Worm (Caenorhabditis elegans): ENCODE data around the gene F16G10.7.

ce11 chrII:2379673-2380072, 401 bp downstream of the F16G10.7 start:
- TF ChIP-seq aly-1 (tag; optimal IDR thresholded peaks at IDR 0.05) (no peak), ama-1 (optimal IDR thresholded peaks at IDR 0.05) (no peak), scrt-1 (GFP tag; IDR thresholded peaks at IDR 0.05) (no peak), ceh-36 (tag; optimal IDR thresholded peaks at IDR 0.05) (no peak), flt-1 (GFP tag; IDR thresholded peaks at IDR 0.05) (no peak), pes-1 (GFP tag; IDR thresholded peaks at IDR 0.05) (no peak), F13C5.2 (tag; optimal IDR thresholded peaks at IDR 0.05) (no peak), hmbx-1 (tag; optimal IDR thresholded peaks at IDR 0.05) (no peak), hmg-4 (GFP tag; optimal IDR thresholded peaks at IDR 0.05) (no peak)

All from whole organism, early embryonic.